Worm (Caenorhabditis elegans) whole organism, L2 larva: ENCODE results near the gene K09D9.9.

ENCODE experiments used
- F13H6.1 ChIP-seq: sonication (generic microtip); optimal IDR thresholded peaks from 2 replicates; lab custom pipeline; 2016; ENCODE audit warnings: missing genetic modification characterization, missing compliant biosample characterization
- Y55F3AM.14 ChIP-seq: fragments of 200-800 bp; sonication (Bioruptor generic); optimal IDR thresholded peaks from 2 replicates; lab custom pipeline; 2018; ENCODE audit warnings: mild to moderate bottlenecking, missing genetic modification characterization, missing compliant biosample characterization
- ZK546.5 ChIP-seq: sonication (generic microtip); optimal IDR thresholded peaks from 2 replicates; lab custom pipeline; 2017; ENCODE audit warnings: missing biosample characterization, missing genetic modification characterization
- alr-1 ChIP-seq: fragments of 150-350 bp; optimal IDR thresholded peaks from 2 replicates; lab custom pipeline; 2014; ENCODE audit warnings: missing biosample characterization, missing genetic modification characterization
- ama-1 ChIP-seq: fragments of 150-350 bp; optimal IDR thresholded peaks from 2 replicates; lab custom pipeline; 2018; ENCODE audit warnings: inconsistent platforms
- blmp-1 ChIP-seq: sonication (generic microtip); optimal IDR thresholded peaks from 2 replicates; lab custom pipeline; 2017; ENCODE audit warnings: missing genetic modification characterization, mild to moderate bottlenecking, missing compliant biosample characterization, antibody characterized with exemption, moderate library complexity; ENCODE audit not compliant: insufficient read depth
- ceh-16 ChIP-seq: fragments of 150-350 bp; optimal IDR thresholded peaks from 2 replicates; lab custom pipeline; 2014; ENCODE audit warnings: missing biosample characterization, missing genetic modification characterization
- ceh-82 ChIP-seq: fragments of 150-350 bp; optimal IDR thresholded peaks from 2 replicates; lab custom pipeline; 2014; ENCODE audit warnings: missing biosample characterization, missing genetic modification characterization
- crh-2 ChIP-seq: sonication (generic microtip); optimal IDR thresholded peaks from 2 replicates; lab custom pipeline; 2017; ENCODE audit warnings: missing biosample characterization, missing genetic modification characterization
- dmd-4 ChIP-seq: sonication (generic microtip); optimal IDR thresholded peaks from 2 replicates; lab custom pipeline; 2017; ENCODE audit warnings: missing biosample characterization, missing genetic modification characterization
- egl-27 ChIP-seq: sonication (generic microtip); optimal IDR thresholded peaks from 3 replicates; lab custom pipeline; 2017; ENCODE audit warnings: missing biosample characterization, missing genetic modification reagents, missing genetic modification characterization
- elt-1 ChIP-seq: fragments of 150-350 bp; optimal IDR thresholded peaks from 2 replicates; lab custom pipeline; 2014; ENCODE audit warnings: missing biosample characterization, missing genetic modification characterization
- elt-3 ChIP-seq: sonication (generic microtip); optimal IDR thresholded peaks from 2 replicates; lab custom pipeline; 2017; ENCODE audit warnings: missing biosample characterization, missing genetic modification characterization
- fos-1 ChIP-seq: fragments of 150-350 bp; optimal IDR thresholded peaks from 2 replicates; lab custom pipeline; 2014; ENCODE audit warnings: missing biosample characterization, missing genetic modification characterization
- lin-11 ChIP-seq: fragments of 150-350 bp; sonication (generic microtip); optimal IDR thresholded peaks from 2 replicates; lab custom pipeline; 2014; ENCODE audit warnings: missing biosample characterization, missing genetic modification characterization, inconsistent platforms, mixed read lengths
- lin-13 ChIP-seq: fragments of 150-350 bp; optimal IDR thresholded peaks from 2 replicates; lab custom pipeline; 2014; ENCODE audit warnings: missing biosample characterization, missing genetic modification reagents, missing genetic modification characterization
- lin-39 ChIP-seq: fragments of 150-350 bp; optimal IDR thresholded peaks from 2 replicates; lab custom pipeline; 2014; ENCODE audit warnings: missing biosample characterization, missing genetic modification reagents, missing genetic modification characterization
- lsy-2 ChIP-seq, 2 experiments: fragments of 150-350 bp in 1 of 2; sonication (generic microtip) in 1 of 2; optimal IDR thresholded peaks; 2 replicates each; lab custom pipeline; 2014 to 2017; ENCODE audit warnings: missing biosample characterization in 2 of 2, missing genetic modification characterization in 2 of 2
- mab-5 ChIP-seq: fragments of 150-350 bp; optimal IDR thresholded peaks from 2 replicates; lab custom pipeline; 2014; ENCODE audit warnings: missing biosample characterization, missing genetic modification characterization
- mbf-1 ChIP-seq: sonication (generic microtip); optimal IDR thresholded peaks from 2 replicates; lab custom pipeline; 2017; ENCODE audit warnings: missing biosample characterization, missing genetic modification characterization
- mdl-1 ChIP-seq, 2 experiments: fragments of 150-350 bp in 1 of 2; sonication (generic microtip) in 1 of 2; optimal IDR thresholded peaks; 2 replicates each; lab custom pipeline; 2017; ENCODE audit warnings: missing biosample characterization in 2 of 2, missing genetic modification characterization in 2 of 2
- nhr-10 ChIP-seq: sonication (generic microtip); optimal IDR thresholded peaks from 2 replicates; lab custom pipeline; 2017; ENCODE audit warnings: missing biosample characterization, missing genetic modification characterization
- nhr-12 ChIP-seq: fragments of 150-350 bp; optimal IDR thresholded peaks from 2 replicates; lab custom pipeline; 2014; ENCODE audit warnings: missing biosample characterization, missing genetic modification characterization
- nhr-129 ChIP-seq: fragments of 150-350 bp; optimal IDR thresholded peaks from 2 replicates; lab custom pipeline; 2014; ENCODE audit warnings: missing biosample characterization, missing genetic modification characterization
- nhr-21 ChIP-seq: fragments of 150-350 bp; optimal IDR thresholded peaks from 2 replicates; lab custom pipeline; 2014; ENCODE audit warnings: missing biosample characterization, missing genetic modification characterization
- nhr-237 ChIP-seq: fragments of 150-350 bp; optimal IDR thresholded peaks from 2 replicates; lab custom pipeline; 2014; ENCODE audit warnings: missing biosample characterization, missing genetic modification characterization
- nhr-25 ChIP-seq: fragments of 150-350 bp; sonication (generic microtip); optimal IDR thresholded peaks from 3 replicates; lab custom pipeline; 2014; ENCODE audit warnings: missing biosample characterization, missing genetic modification characterization
- nhr-6 ChIP-seq: fragments of 150-350 bp; optimal IDR thresholded peaks from 2 replicates; lab custom pipeline; 2014; ENCODE audit warnings: missing biosample characterization, missing genetic modification characterization
- nhr-77 ChIP-seq: fragments of 150-350 bp; optimal IDR thresholded peaks from 2 replicates; lab custom pipeline; 2014; ENCODE audit warnings: missing biosample characterization, missing genetic modification characterization
- peb-1 ChIP-seq: fragments of 150-350 bp; optimal IDR thresholded peaks from 2 replicates; lab custom pipeline; 2014; ENCODE audit warnings: missing biosample characterization, missing genetic modification characterization
- sem-4 ChIP-seq: fragments of 150-350 bp; optimal IDR thresholded peaks from 2 replicates; lab custom pipeline; 2014; ENCODE audit warnings: missing biosample characterization, missing genetic modification reagents, missing genetic modification characterization
- skn-1 ChIP-seq: sonication (generic microtip); optimal IDR thresholded peaks from 2 replicates; lab custom pipeline; 2017; ENCODE audit warnings: missing biosample characterization, missing genetic modification characterization
- sma-3 ChIP-seq: sonication (generic microtip); optimal IDR thresholded peaks from 2 replicates; lab custom pipeline; 2016; ENCODE audit warnings: missing genetic modification reagents, missing genetic modification characterization, missing compliant biosample characterization
- sma-9 ChIP-seq, 2 experiments: fragments of 150-350 bp in 1 of 2; sonication (generic microtip) in 1 of 2; optimal IDR thresholded peaks; 2 replicates each; lab custom pipeline; 2014 to 2016; ENCODE audit warnings: missing genetic modification characterization in 2 of 2, mild to moderate bottlenecking in 1 of 2, missing biosample characterization in 1 of 2, missing compliant biosample characterization in 1 of 2, missing genetic modification reagents in 1 of 2, moderate library complexity in 1 of 2
- snpc-4 ChIP-seq: fragments of 150-350 bp; optimal IDR thresholded peaks from 2 replicates; lab custom pipeline; 2014; ENCODE audit warnings: missing biosample characterization, missing genetic modification characterization
- unc-39 ChIP-seq: fragments of 150-350 bp; optimal IDR thresholded peaks from 2 replicates; lab custom pipeline; 2014; ENCODE audit warnings: missing biosample characterization, missing genetic modification characterization
- unc-55 ChIP-seq: fragments of 150-350 bp; sonication (generic microtip); optimal IDR thresholded peaks from 3 replicates; lab custom pipeline; 2014; ENCODE audit warnings: missing biosample characterization, missing genetic modification reagents, missing genetic modification characterization
- zag-1 ChIP-seq: fragments of 150-350 bp; optimal IDR thresholded peaks from 2 replicates; lab custom pipeline; 2014; ENCODE audit warnings: missing biosample characterization, missing genetic modification characterization
- ztf-1 ChIP-seq: fragments of 200-800 bp; sonication (Bioruptor generic); conservative IDR thresholded peaks from 2 replicates; pipeline ENCODE4 v1.3.6; 2022; ENCODE audit warnings: missing genetic modification characterization, missing compliant biosample characterization
- ztf-11 ChIP-seq: sonication (generic microtip); optimal IDR thresholded peaks from 2 replicates; lab custom pipeline; 2017; ENCODE audit warnings: missing biosample characterization, missing genetic modification characterization

Gene K09D9.9

DNA sequence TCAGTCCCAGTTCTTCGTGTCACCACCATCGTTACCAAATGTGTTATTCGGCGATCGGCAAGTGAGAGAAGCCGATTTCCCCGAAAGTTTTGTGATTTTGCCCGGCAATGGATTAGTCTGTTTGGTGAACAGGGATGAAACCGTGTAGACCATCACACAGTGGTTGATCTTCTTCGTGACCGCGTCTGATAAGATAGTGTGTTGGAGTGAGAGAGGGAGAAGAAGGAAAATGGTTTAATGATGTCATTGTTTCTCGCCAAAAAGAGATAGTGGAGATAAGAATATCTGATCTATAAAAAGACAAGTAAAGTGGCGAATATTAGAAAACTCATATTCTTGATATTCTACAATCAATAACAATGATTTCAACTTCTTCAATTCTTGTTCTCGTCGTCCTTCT is 14.1 kb downstream of the K09D9.9 start, which contains the start of gene nlp-31:
nlp-31 (plus strand) TSS at position 237 of the 400 bp plus-strand sequence.
- TF ChIP-seq ZK546.5 (tag; lab: Kevin White, UChicago) (no peak), ama-1 (lab: Kevin White, UChicago) (no peak), crh-2 (tag; lab: Kevin White, UChicago) (peak; percentile 5), mdl-1 (tag; optimal IDR thresholded peaks at IDR 0.05; lab: Kevin White, UChicago) (peak in 1 of 2 experiments; percentile 23), lin-11 (tag; lab: Kevin White, UChicago) (no peak), nhr-129 (no peak), nhr-12 (tag; lab: Kevin White, UChicago) (no peak), lin-39 (tag; lab: Kevin White, UChicago) (no peak), skn-1 (tag; lab: Kevin White, UChicago) (no peak), lin-13 (GFP tag; lab: Kevin White, UChicago) (no peak), ceh-16 (tag; lab: Kevin White, UChicago) (no peak), blmp-1 (tag; lab: Kevin White, UChicago) (peak; percentile 57), peb-1 (tag; lab: Kevin White, UChicago) (no peak), sma-3 (peak; percentile 90), nhr-21 (peak; percentile 73), nhr-77 (tag; lab: Kevin White, UChicago) (no peak), zag-1 (no peak), nhr-10 (tag; lab: Kevin White, UChicago) (no peak), F13H6.1 (peak; percentile 10), sma-9 (GFP tag; optimal IDR thresholded peaks at IDR 0.05; lab: Kevin White, UChicago) (peak; percentile 69), sma-9 (tag; optimal IDR thresholded peaks at IDR 0.05; lab: Kevin White, UChicago) (no peak), nhr-237 (tag; lab: Kevin White, UChicago) (no peak), mbf-1 (no peak), unc-39 (no peak), alr-1 (no peak), ztf-1 (GFP tag; lab: Robert Waterston, UW) (no peak), nhr-6 (no peak), sem-4 (tag; lab: Kevin White, UChicago) (no peak), elt-3 (tag; lab: Kevin White, UChicago) (no peak), lsy-2 (tag; optimal IDR thresholded peaks at IDR 0.05; lab: Kevin White, UChicago) (no peak), fos-1 (tag; lab: Kevin White, UChicago) (peak; percentile 34), nhr-25 (peak; percentile 77), elt-1 (tag; lab: Kevin White, UChicago) (no peak), egl-27 (tag; lab: Kevin White, UChicago) (no peak), unc-55 (GFP tag; lab: Kevin White, UChicago) (no peak)

DNA sequence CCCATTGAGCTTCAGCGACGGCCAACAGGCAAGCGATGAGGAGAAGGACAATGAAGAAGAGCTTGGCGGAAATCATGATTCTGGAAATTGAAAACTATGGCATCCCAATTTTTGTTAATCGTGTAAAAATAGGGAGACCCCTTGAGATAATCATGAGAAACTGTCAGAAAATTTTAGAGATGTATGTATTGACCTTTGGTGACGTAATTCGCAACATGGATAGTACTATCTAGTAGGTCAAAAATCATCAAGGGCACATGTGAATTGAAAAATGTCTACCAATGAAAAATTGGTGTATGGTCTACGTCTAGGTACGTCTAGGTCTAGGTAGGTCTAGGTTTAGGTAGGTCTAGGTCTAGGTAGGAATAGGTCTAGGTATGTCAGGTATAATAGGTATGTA is 14.9 kb downstream of the K09D9.9 start, which contains the start of gene nlp-34:
nlp-34 (minus strand) TSS at position 82 of the 400 bp plus-strand sequence.
- TF ChIP-seq snpc-4 = no peak
- no peak for TF ChIP-seq skn-1 (tag; lab: Kevin White, UChicago)
- no peak for TF ChIP-seq nhr-25
- TF ChIP-seq elt-3 (tag; lab: Kevin White, UChicago) = no peak
- TF ChIP-seq zag-1 = no peak
- TF ChIP-seq lin-13 (GFP tag; lab: Kevin White, UChicago) = no peak
- TF ChIP-seq ceh-82 = no peak
- TF ChIP-seq mbf-1 = no peak
- no peak for TF ChIP-seq unc-55 (GFP tag; lab: Kevin White, UChicago)
- no peak for TF ChIP-seq blmp-1 (tag; lab: Kevin White, UChicago)
- no peak for TF ChIP-seq nhr-12 (tag; lab: Kevin White, UChicago)
- no peak for TF ChIP-seq unc-39
- no peak for TF ChIP-seq dmd-4
- TF ChIP-seq sem-4 (tag; lab: Kevin White, UChicago) = no peak
- TF ChIP-seq fos-1 (tag; lab: Kevin White, UChicago) = no peak
- no peak for TF ChIP-seq Y55F3AM.14 (GFP tag; lab: Kevin White, UChicago)
- TF ChIP-seq mab-5 = no peak

ce11 chrV:3976964-3977363 is 17.0 kb downstream of the K09D9.9 start, which contains the start of gene str-83:
str-83 (plus strand) TSS chrV:3977264.
- TF ChIP-seq nhr-129 = no peak
- no peak for TF ChIP-seq elt-1 (tag; lab: Kevin White, UChicago)
- no peak for TF ChIP-seq ztf-11 (tag; lab: Kevin White, UChicago)
- TF ChIP-seq ceh-82 = no peak
- no peak for TF ChIP-seq peb-1 (tag; lab: Kevin White, UChicago)
- no peak for TF ChIP-seq sma-9 (GFP tag; optimal IDR thresholded peaks at IDR 0.05; lab: Kevin White, UChicago)
- TF ChIP-seq sma-9 (tag; optimal IDR thresholded peaks at IDR 0.05; lab: Kevin White, UChicago) = no peak
- TF ChIP-seq dmd-4 = no peak
- TF ChIP-seq, all 48 proteins: peak for 0
